Fruit fly (Drosophila melanogaster) ovary, adult (tissue): Measurements from ENCODE around the gene emei.

Experiments used
- CG17801 ChIP-seq: fragments of 200-800 bp; optimal IDR thresholded peaks from 2 replicates; lab custom pipeline; 2019; ENCODE audit warnings: missing biosample characterization, mild to moderate bottlenecking, missing genetic modification characterization, moderate library complexity; ENCODE audit not compliant: partially characterized antibody

Gene emei

DNA sequence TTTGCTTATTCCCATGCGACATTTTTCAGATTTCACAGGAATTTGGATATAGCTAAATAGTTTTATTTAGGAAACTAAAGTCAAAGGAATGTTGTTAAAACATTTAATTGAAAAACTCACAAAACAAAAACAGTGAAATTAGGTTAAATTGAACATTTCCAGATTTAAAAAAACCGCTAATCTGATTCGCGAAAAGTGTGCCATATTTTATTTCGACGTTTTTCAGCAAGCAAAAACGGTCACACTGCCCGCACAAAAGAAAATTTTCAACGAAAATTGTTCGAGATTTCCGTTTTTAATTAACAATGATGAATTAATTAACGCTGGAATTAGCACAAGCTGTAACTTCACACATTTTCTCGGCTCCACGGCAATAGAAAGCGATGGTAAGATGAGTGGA is at the start of gene emei, which contains the start of gene CG34012:
emei (plus strand) TSS at position 237 of the 400 bp plus-strand sequence.
CG34012 (minus strand) TSS at position 52 of the 400 bp plus-strand sequence.
- TF ChIP-seq CG17801, result no peak

DNA sequence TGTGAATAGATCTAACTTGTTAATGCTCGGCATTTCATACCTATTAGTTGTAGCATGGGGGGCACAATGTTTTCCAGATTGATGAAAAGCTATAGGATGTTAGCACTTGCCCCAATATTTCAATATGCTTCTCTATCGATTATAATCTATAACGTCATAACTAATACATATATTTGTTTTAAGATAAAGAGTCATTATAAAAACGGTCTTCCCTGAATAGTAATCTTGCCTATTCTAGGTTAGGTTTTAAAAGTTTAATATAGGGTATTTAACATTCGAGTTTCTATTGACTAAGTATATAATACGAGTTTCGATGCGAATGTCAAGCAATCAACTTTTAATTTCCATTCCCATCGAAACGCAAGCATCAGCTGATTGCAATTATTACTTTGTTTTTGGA is 48.3 kb upstream of the emei start, which contains the start of the genes CG6321 and Blos2:
CG6321 (minus strand) TSS at position 25 of the 400 bp plus-strand sequence.
Blos2 (plus strand) TSS at position 372 of the 400 bp plus-strand sequence.
- peak; percentile 89 for TF ChIP-seq CG17801

DNA sequence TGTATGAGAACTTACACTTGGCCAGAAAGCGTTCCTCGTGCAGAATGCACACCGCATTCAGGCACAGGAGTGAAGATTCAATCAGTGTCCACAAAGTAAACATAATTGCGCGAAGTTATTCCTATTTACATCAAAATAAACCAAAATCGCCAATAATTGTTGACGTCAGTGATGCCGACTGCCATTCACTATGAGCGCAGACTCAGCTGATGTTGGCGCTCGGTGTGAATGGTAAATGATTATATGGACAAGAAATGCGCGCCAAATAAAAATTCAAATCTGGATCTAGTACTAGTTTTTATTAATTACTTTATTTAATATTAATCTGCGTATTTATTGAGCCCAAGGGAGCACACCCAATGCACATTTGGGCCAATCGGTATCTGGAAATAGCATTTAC is 47.0 kb upstream of the emei start, which contains the start of gene CG32069:
CG32069 (minus strand) TSS at position 174 of the 400 bp plus-strand sequence.
- no peak for TF ChIP-seq CG17801

DNA sequence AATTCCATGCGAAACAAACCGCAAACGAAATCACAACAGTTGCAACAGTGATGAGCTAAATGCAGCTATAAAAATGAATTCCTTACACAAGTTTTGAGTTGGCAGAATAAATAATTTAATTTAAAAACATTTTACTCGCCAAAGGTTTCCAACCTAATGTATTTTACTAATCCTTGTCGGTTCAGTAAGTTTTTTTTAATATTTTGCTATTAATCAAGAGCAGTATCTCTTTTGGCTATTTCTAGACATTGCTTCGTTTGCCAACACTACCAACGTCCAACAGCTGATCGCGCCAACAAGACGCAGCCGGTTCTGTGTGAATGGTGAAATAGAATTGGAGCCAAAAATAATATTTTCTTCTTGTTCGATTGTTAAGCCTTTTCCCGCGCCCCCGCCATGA is 44.8 kb upstream of the emei start, which contains the start of the genes CG32075, CG45101 and SuUR:
CG32075 (minus strand) TSS at position 253 of the 400 bp plus-strand sequence.
CG45101 (plus strand) TSS at position 303 of the 400 bp plus-strand sequence.
SuUR (plus strand) TSS at position 303 of the 400 bp plus-strand sequence.
- TF ChIP-seq CG17801, result peak; percentile 60

DNA sequence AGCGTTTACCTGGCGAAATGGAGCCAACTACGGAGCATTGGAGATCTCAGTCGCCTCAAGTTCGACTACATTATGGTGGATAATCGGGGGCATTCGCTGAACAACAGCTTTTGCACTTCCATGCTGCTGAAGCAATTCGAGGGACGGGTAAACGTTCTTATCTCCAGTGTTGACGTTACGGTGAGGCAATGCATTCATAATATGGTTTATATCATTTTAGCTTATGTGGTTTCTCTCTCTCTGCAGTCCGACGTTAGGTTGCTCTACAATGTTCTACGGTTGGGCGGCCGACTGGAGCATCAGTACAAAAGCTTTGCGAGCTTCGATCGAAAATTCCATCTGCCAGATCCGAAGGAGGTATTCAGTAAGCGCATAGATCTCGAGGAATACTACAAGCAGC is 43.6 kb upstream of the emei start:
- no peak for TF ChIP-seq CG17801

DNA sequence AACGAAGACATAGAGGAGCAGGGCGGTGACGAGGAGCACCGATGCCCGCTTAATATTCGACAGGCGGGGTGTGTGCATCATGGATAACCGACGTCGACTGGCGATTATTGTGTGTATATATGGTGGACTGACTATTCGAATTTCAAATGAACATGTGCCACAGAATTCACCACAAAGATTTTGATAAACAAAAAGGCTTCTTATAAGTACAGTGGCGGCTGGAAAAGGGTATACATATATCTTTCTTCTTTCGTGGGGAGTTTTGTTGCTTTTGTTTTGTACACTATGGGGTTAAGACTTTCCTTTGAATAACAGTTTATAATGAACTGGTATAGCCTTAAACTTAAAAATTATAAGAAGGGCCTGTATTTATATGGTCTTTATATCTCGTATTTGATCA is 39.7 kb upstream of the emei start, which contains the start of gene CG6310:
CG6310 (minus strand) TSS at position 101 of the 400 bp plus-strand sequence.
- TF ChIP-seq CG17801, result no peak

DNA sequence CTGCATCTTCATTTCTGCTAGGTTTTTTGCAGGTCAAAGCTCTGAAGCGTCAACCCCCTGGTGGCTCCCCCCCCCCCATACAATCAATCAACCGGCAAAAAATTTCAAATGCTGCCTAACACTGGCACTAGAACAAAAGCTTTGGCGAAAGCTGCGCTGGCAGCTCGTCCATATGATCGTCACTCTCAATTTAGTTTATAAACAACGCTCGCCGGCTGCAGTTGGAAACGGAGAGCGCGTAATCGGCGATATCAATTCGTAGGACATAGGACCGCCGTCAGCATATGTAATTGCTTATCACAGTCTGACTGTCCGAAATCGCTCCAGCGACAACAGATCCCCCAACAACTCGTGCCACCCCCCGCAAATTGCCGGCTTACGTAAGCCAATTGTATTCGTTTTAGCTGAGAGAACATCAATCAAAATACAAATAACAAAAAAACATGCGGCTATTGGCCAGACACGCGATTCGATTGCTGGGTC is 39.1 kb upstream of the emei start, which contains the start of gene Mocs1:
Mocs1 (plus strand) TSS at position 155 of the 483 bp plus-strand sequence.
- peak; percentile 48 for TF ChIP-seq CG17801

DNA sequence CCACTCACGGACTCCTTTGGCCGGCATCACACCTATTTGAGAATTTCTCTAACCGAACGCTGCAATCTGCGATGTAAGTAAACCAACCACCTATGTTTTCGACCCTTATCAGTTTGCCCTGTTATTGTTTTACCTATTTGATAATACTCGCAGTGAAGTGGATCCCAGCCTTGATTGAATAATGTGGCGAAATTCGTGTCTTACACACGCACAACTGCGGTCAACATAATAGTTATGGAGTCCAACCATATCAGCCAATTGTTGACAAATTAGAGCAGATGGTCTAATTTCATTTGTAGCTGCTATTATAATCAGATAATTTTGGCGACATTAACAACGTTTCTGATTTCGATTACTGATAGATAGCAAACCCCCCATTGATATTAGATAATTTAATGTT is 38.4 kb upstream of the emei start:
- TF ChIP-seq CG17801, result no peak

DNA sequence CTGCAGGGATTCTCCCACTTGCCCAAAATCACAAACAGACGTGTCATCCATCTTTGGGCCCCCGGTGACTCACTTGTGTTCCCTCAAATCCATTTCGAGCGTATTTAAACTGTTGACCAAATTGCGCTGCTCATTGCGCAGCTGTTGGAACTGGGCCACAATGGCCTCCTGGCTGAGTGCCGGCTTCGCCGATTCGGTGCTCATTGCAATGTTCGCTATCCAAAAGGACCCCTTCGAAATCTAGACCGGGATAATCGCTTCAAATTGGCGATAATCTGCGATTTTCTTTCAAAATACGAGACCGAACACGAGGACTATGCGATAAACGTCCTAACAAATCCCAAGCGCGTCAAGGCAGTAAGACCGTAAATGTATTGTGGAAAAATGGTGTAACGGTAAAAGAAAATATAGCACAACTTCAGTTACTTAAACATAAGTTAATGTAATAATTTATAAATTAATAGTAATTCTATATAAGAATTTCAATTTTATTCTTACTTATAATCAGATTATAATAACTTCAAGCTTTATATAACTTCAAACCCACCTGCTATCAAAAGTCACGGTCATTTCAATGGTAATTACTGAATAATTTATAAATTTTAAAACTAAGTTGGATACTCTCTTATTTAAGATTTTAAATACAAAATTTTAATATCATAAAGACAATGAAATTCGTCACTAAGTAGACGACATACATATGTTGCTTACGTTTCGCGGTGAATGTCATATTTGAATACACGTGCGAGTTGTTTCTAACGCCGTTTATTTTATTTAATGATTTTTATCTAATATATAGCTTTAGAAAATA is 35.2 kb upstream of the emei start, which contains the start of the genes Pfdn2 and Noc1:
Pfdn2 (minus strand) TSS at position 346 of the 811 bp plus-strand sequence.
Noc1 (plus strand) TSS at position 727 of the 811 bp plus-strand sequence.
- TF ChIP-seq CG17801, result no peak

DNA sequence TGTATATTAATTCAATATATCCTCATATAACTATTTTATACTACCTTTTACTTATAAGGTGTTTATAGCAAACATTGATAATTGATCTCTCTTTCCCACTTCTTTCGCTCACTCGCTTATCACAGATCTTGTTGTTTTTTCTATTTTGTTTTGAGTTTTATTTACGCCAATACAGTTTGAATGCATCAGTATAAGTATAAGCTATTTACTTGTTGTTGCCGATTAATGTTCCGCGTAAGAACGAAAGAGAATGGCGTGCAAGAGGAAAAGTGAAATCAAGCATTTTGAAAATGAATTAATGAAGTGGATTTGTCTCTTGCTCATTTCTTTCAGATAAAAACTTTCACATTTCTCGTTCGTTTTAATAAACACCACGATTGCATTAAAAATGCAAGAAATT is 25.9 kb upstream of the emei start:
- TF ChIP-seq CG17801, result peak; percentile 34

DNA sequence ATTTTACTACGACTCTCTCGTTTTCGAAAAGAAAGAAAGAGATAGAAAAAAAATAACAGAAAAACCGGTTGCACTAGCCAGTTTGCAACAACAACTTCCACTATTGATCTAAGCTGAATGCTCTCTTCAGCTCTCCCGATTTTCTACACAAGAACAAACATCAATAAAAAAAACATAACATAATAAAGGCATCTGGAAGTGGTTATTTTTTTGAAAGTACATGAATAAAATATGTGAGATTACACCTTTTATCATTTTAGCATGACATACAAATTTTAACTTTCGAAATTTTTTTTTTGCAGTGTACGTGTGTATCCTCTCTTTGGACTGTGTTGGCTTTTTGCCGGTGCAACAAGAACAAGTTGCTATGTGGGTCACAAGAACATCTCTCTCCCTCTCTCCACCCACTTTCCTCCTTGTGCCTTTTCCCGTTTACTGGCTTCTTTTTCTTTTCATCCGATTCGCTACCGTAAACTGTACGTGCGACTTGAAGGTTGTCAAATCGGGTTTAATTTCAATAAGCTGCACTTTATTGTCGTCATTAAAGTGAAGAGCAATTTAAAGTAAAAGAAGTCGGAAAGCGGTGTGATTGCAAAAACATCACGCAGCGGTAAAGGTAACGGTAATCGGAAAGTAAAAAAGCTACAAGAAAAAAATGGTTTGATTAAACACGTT is 24.8 kb upstream of the emei start:
- peak; percentile 93 for TF ChIP-seq CG17801

DNA sequence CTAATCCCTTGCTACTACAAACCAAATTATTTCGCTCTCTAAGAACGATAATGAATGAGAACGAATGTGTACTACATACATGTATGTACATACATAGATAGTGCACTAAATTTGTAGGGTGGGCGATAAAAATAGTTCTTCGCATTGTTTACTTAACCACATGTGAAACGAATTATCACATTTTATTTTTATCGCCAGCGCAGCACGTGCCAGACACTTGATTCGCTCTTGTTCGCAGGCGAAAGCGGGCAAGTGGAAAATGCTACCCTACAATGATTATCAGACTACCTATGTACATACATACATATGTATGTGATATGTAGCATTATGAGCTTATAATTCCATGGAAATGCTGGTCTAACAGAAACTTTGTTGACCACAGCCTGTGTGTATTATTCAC is 23.7 kb upstream of the emei start:
- no peak for TF ChIP-seq CG17801

DNA sequence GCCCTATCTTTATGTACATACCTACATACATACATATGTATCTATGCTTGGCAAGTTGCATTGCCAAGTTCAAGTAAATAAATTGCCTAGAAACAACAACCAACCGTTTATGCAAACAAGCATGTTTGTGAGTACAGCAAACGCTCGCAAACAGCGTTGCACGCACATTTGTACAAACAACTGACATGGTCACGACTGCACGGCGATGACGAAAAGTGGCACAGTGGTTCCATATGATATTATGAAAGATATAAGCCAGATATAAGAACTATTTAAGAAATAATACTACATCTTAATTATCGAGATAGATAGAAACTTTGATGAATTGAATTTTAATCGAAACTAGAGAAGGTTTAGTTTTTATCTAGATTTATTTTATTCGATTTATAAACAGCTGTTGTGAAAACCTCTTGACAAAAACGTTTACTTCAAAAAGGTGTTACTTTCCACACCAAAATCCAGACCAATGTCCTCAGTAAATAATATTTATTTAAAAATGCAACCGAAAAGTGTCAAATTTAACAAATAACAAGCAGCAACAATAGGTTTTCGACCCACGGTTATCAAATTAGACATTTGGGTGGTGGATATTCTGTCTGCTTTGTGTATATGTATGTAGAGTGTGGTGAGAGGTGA is 19.6 kb upstream of the emei start:
- TF ChIP-seq CG17801, result peak; percentile 51

DNA sequence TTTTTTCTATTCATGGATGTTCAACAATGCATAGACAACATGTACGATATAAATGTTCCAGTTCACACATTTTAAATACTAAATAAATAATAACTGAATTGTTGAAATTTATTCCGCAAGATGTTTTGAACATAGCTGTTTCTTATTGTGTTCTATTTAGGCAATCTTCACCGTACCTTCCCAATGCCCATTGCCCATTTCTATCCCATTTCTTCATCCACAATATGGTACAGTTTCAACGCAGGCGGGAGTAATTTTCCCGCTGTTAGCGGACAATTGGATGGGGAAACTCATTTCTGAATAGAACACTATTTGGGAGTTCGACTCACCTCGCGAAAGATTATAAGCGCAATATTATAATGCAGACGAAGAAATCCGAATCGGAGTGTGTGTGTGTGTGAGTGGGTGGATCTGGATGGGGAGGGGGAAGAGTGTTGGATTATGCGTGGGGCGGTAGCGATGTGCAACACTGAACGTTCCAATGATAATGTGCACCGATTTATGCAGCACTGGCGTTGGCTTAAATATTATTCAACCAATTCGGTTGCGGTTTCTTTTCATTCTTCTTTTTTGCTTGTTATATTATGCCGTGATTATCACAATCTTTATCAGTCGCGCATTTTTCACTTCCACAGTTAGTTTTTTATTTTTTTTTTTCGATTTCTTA is 17.4 kb upstream of the emei start:
- peak; percentile 56 for TF ChIP-seq CG17801

DNA sequence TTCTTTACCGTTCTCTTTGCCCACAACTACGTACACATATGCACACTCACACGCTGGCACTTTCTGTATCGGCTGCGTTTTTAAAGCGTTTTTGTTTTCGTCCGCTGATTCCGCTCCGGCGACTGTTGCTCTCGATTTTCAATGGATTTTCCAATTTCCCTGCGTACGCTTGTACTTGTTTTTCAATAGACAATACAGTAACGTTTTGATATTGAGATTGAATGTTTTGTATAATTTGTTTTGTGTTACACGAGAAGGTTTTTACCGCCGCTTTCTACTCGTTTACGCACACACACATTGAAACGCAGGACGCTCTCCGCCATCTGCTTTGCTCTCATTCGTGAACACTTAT is 16.9 kb upstream of the emei start:
- TF ChIP-seq CG17801, result no peak
